Worm (Caenorhabditis elegans) whole organism, late embryonic: ENCODE results near the gene C09H10.5.

Source experiments
- C38D4.7 ChIP-seq: fragments of 200-800 bp; sonication (Bioruptor generic); optimal IDR thresholded peaks from 2 replicates; lab custom pipeline; 2018; ENCODE audit warnings: mild to moderate bottlenecking, missing genetic modification characterization, moderate library complexity, missing compliant biosample characterization
- F13H6.1 ChIP-seq: sonication (generic microtip); optimal IDR thresholded peaks from 2 replicates; lab custom pipeline; 2016; ENCODE audit warnings: missing genetic modification characterization, missing compliant biosample characterization
- T23F11.4 ChIP-seq: fragments of 200-800 bp; sonication (Bioruptor generic); optimal IDR thresholded peaks from 2 replicates; lab custom pipeline; 2018; ENCODE audit warnings: mild to moderate bottlenecking, missing genetic modification characterization, missing compliant biosample characterization
- ahr-1 ChIP-seq: sonication (generic microtip); optimal IDR thresholded peaks from 2 replicates; lab custom pipeline; 2016; ENCODE audit warnings: missing genetic modification characterization, missing compliant biosample characterization
- ceh-14 ChIP-seq: sonication (generic microtip); optimal IDR thresholded peaks from 2 replicates; lab custom pipeline; 2016; ENCODE audit warnings: missing genotype, missing genetic modification characterization, missing compliant biosample characterization
- ceh-18 ChIP-seq: sonication (generic microtip); optimal IDR thresholded peaks from 2 replicates; lab custom pipeline; 2016; ENCODE audit warnings: missing genetic modification characterization, missing compliant biosample characterization
- ceh-19 ChIP-seq: fragments of 200-800 bp; sonication (Bioruptor generic); optimal IDR thresholded peaks from 2 replicates; lab custom pipeline; 2018; ENCODE audit warnings: mild to moderate bottlenecking, missing genetic modification characterization, missing compliant biosample characterization
- ceh-2 ChIP-seq: sonication (generic microtip); optimal IDR thresholded peaks from 2 replicates; lab custom pipeline; 2016; ENCODE audit warnings: missing genotype, missing genetic modification characterization, missing compliant biosample characterization
- ceh-24 ChIP-seq: sonication (generic microtip); optimal IDR thresholded peaks from 2 replicates; lab custom pipeline; 2016; ENCODE audit warnings: mild to moderate bottlenecking, missing genetic modification characterization, missing compliant biosample characterization
- ceh-31 ChIP-seq: sonication (generic microtip); optimal IDR thresholded peaks from 2 replicates; lab custom pipeline; 2016; ENCODE audit warnings: missing genetic modification characterization, missing compliant biosample characterization
- ceh-34 ChIP-seq: sonication (generic microtip); optimal IDR thresholded peaks from 2 replicates; lab custom pipeline; 2016; ENCODE audit warnings: mild to moderate bottlenecking, missing genetic modification characterization, missing compliant biosample characterization
- ceh-45 ChIP-seq: fragments of 200-800 bp; sonication (Bioruptor generic); IDR thresholded peaks from 2 replicates; pipeline ENCODE4 v1.3.6; 2022; ENCODE audit warnings: missing genetic modification reagents, missing genetic modification characterization, missing compliant biosample characterization
- ceh-9 ChIP-seq: sonication (generic microtip); optimal IDR thresholded peaks from 2 replicates; lab custom pipeline; 2016; ENCODE audit warnings: mild to moderate bottlenecking, missing genetic modification characterization, inconsistent platforms, missing compliant biosample characterization
- che-1 ChIP-seq: sonication (generic microtip); optimal IDR thresholded peaks from 2 replicates; lab custom pipeline; 2016; ENCODE audit warnings: mild to moderate bottlenecking, missing genetic modification characterization, missing compliant biosample characterization
- dmd-4 ChIP-seq: sonication (generic microtip); optimal IDR thresholded peaks from 2 replicates; lab custom pipeline; 2016; ENCODE audit warnings: borderline replicate concordance, missing genetic modification characterization, missing compliant biosample characterization
- dve-1 ChIP-seq: sonication (generic microtip); optimal IDR thresholded peaks from 2 replicates; lab custom pipeline; 2017; ENCODE audit warnings: antibody characterized with exemption, mild to moderate bottlenecking, missing genetic modification characterization, missing compliant biosample characterization
- elt-2 ChIP-seq: sonication (generic microtip); optimal IDR thresholded peaks from 2 replicates; lab custom pipeline; 2016; ENCODE audit warnings: missing genetic modification reagents, missing genetic modification characterization, missing compliant biosample characterization
- ets-4 ChIP-seq: sonication (generic microtip); optimal IDR thresholded peaks from 2 replicates; lab custom pipeline; 2016; ENCODE audit warnings: missing genetic modification characterization, missing compliant biosample characterization
- hlh-13 ChIP-seq: fragments of 200-800 bp; sonication (Bioruptor generic); optimal IDR thresholded peaks from 2 replicates; lab custom pipeline; 2018; ENCODE audit warnings: mild to moderate bottlenecking, missing genetic modification characterization, missing compliant biosample characterization
- hlh-30 ChIP-seq: sonication (generic microtip); optimal IDR thresholded peaks from 2 replicates; lab custom pipeline; 2017; ENCODE audit warnings: antibody characterized with exemption, missing genetic modification characterization, missing compliant biosample characterization; ENCODE audit not compliant: insufficient read depth
- hlh-8 ChIP-seq: sonication (generic microtip); optimal IDR thresholded peaks from 2 replicates; lab custom pipeline; 2016; ENCODE audit warnings: missing genotype, missing genetic modification characterization, missing compliant biosample characterization
- lim-6 ChIP-seq: sonication (generic microtip); optimal IDR thresholded peaks from 2 replicates; lab custom pipeline; 2016; ENCODE audit warnings: missing genetic modification characterization, missing compliant biosample characterization
- lin-11 ChIP-seq: fragments of 200-800 bp; sonication (Bioruptor generic); optimal IDR thresholded peaks from 2 replicates; lab custom pipeline; 2018; ENCODE audit warnings: mild to moderate bottlenecking, missing genetic modification characterization, missing compliant biosample characterization
- madf-2 ChIP-seq: sonication (generic microtip); optimal IDR thresholded peaks from 2 replicates; lab custom pipeline; 2017; ENCODE audit warnings: missing genetic modification characterization, missing compliant biosample characterization
- mec-3 ChIP-seq: sonication (generic microtip); optimal IDR thresholded peaks from 2 replicates; lab custom pipeline; 2016; ENCODE audit warnings: borderline replicate concordance, missing genetic modification characterization, missing compliant biosample characterization
- nfya-1 ChIP-seq: sonication (generic microtip); optimal IDR thresholded peaks from 2 replicates; lab custom pipeline; 2017; ENCODE audit warnings: missing genetic modification characterization, mild to moderate bottlenecking, missing compliant biosample characterization, antibody characterized with exemption, moderate library complexity
- nhr-11 ChIP-seq: fragments of 150-350 bp; optimal IDR thresholded peaks from 2 replicates; lab custom pipeline; 2014; ENCODE audit warnings: missing biosample characterization, missing genetic modification characterization
- pag-3 ChIP-seq: sonication (generic microtip); optimal IDR thresholded peaks from 2 replicates; lab custom pipeline; 2016; ENCODE audit warnings: missing compliant biosample characterization, missing genetic modification characterization, borderline replicate concordance
- pax-1 ChIP-seq: fragments of 150-350 bp; optimal IDR thresholded peaks from 2 replicates; lab custom pipeline; 2014; ENCODE audit warnings: missing biosample characterization, missing genetic modification characterization
- pha-2 ChIP-seq: sonication (generic microtip); optimal IDR thresholded peaks from 2 replicates; lab custom pipeline; 2017; ENCODE audit warnings: mild to moderate bottlenecking, missing genetic modification characterization, missing compliant biosample characterization
- pha-4 ChIP-seq: fragments of 150-350 bp; optimal IDR thresholded peaks from 2 replicates; lab custom pipeline; 2018; ENCODE audit warnings: missing biosample characterization, missing genetic modification reagents, missing genetic modification characterization
- pqm-1 ChIP-seq: sonication (generic microtip); optimal IDR thresholded peaks from 2 replicates; lab custom pipeline; 2016; ENCODE audit warnings: missing genetic modification characterization, missing compliant biosample characterization
- rnt-1 ChIP-seq: sonication (generic microtip); optimal IDR thresholded peaks from 2 replicates; lab custom pipeline; 2016; ENCODE audit warnings: missing genetic modification characterization, missing compliant biosample characterization
- sdc-2 ChIP-seq: sonication (generic microtip); optimal IDR thresholded peaks from 2 replicates; lab custom pipeline; 2016; ENCODE audit warnings: missing genotype, missing genetic modification characterization, missing compliant biosample characterization
- sox-4 ChIP-seq: sonication (generic microtip); optimal IDR thresholded peaks from 2 replicates; lab custom pipeline; 2017; ENCODE audit warnings: mild to moderate bottlenecking, missing genetic modification characterization, inconsistent platforms, missing compliant biosample characterization
- ttx-3 ChIP-seq: sonication (generic microtip); optimal IDR thresholded peaks from 2 replicates; lab custom pipeline; 2016; ENCODE audit warnings: missing genetic modification reagents, missing genetic modification characterization, missing compliant biosample characterization
- unc-3 ChIP-seq, 2 experiments: fragments of 200-800 bp in 1 of 2; sonication (Bioruptor generic) in 1 of 2; sonication (generic microtip) in 1 of 2; conservative IDR thresholded peaks in 1 of 2; optimal IDR thresholded peaks in 1 of 2; 2 replicates each; pipeline versions ENCODE4 v1.3.6 to Lab custom; 2016 to 2022; ENCODE audit warnings: missing compliant biosample characterization in 2 of 2, missing genetic modification characterization in 2 of 2, missing genetic modification reagents in 1 of 2
- unc-42 ChIP-seq: sonication (generic microtip); optimal IDR thresholded peaks from 2 replicates; lab custom pipeline; 2016; ENCODE audit warnings: missing genotype, missing genetic modification characterization, missing compliant biosample characterization
- unc-55 ChIP-seq: sonication (generic microtip); optimal IDR thresholded peaks from 2 replicates; lab custom pipeline; 2017; ENCODE audit warnings: missing biosample characterization, missing genetic modification reagents, missing genetic modification characterization

The C09H10.5 gene

DNA sequence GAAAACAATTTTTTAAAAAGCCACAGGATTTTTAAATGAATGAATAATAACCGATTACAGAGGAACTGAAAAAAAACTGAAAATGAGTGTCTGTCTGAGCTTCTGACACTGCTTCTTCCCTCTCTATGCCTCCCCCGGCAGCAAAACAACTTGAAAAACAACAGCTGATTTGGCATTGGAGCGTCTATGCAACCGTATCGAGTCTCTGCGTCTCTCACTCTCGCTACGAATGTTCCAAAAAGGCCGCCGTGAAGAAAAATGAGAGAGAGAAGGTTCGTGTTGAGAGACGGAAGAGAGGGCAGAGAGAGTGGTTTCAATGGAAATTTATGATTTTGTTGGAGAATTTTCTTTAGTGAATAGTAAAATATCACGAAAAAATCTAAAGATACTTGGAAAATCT is 505 bp downstream of the C09H10.5 start:
- TF ChIP-seq hlh-13 (GFP tag; lab: Kevin White, UChicago): no peak
- TF ChIP-seq hlh-30 (tag; lab: Kevin White, UChicago): peak; percentile 66
- TF ChIP-seq nfya-1 (tag; lab: Kevin White, UChicago): peak; percentile 63
- TF ChIP-seq, all 69 proteins: peak for 2

- TF ChIP-seq pha-4 (no peak), ceh-2 (tag; lab: Kevin White, UChicago) (no peak), sdc-2 (tag; lab: Kevin White, UChicago) (no peak), ttx-3 (tag; lab: Kevin White, UChicago) (no peak), pha-2 (no peak), pax-1 (tag; lab: Kevin White, UChicago) (no peak), ceh-18 (tag; lab: Kevin White, UChicago) (no peak), unc-55 (no peak), che-1 (tag; lab: Kevin White, UChicago) (no peak), T23F11.4 (GFP tag; lab: Kevin White, UChicago) (no peak), sox-4 (tag; lab: Kevin White, UChicago) (no peak), mec-3 (no peak), elt-2 (tag; lab: Kevin White, UChicago) (no peak), dmd-4 (no peak), ceh-14 (tag; lab: Kevin White, UChicago) (no peak), lin-11 (tag; lab: Kevin White, UChicago) (no peak), C38D4.7 (no peak), ceh-34 (tag; lab: Kevin White, UChicago) (no peak), lim-6 (tag; lab: Kevin White, UChicago) (no peak)
Observed at ce11 chrII:11101171-11101570, 2.4 kb downstream of the C09H10.5 start.

DNA sequence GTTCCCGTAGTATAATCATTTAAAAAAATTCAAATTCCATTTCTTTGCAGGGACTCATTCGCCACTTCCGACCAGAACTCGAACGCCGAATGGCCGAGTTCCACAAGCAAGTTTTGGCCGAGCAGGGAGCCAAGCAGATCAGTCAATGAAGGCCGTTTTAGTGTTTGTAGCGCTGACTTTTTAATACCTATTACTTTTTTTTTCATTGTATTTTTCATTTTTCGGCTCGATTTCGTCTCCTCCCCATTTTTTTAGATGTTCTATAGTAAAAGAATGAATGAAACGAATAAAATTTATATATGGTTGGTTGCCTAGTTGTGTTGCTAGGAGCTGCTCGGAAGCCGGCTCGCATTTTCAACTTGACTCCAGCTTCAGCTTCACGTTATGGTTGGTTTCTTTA is 3.7 kb downstream of the C09H10.5 start, which contains the start of gene C09H10.4:
Gene C09H10.4, plus strand, starts transcription at position 301 of the 400 bp plus-strand sequence.
- TF ChIP-seq T23F11.4 (GFP tag; lab: Kevin White, UChicago) (no peak), hlh-8 (no peak), nhr-11 (no peak), ttx-3 (tag; lab: Kevin White, UChicago) (no peak), ceh-18 (tag; lab: Kevin White, UChicago) (no peak), ceh-9 (tag; lab: Kevin White, UChicago) (no peak), che-1 (tag; lab: Kevin White, UChicago) (no peak), pqm-1 (no peak), ceh-24 (no peak), unc-55 (no peak), ceh-45 (GFP tag; lab: Robert Waterston, UW) (no peak), pag-3 (tag; lab: Kevin White, UChicago) (no peak), ceh-19 (GFP tag; lab: Kevin White, UChicago) (no peak), rnt-1 (tag; lab: Kevin White, UChicago) (no peak), ahr-1 (no peak), lin-11 (tag; lab: Kevin White, UChicago) (no peak), unc-3 (GFP tag; conservative IDR thresholded peaks at IDR 0.05; lab: Robert Waterston, UW) (no peak), unc-3 (tag; optimal IDR thresholded peaks at IDR 0.05; lab: Kevin White, UChicago) (no peak), ceh-34 (tag; lab: Kevin White, UChicago) (no peak)

DNA sequence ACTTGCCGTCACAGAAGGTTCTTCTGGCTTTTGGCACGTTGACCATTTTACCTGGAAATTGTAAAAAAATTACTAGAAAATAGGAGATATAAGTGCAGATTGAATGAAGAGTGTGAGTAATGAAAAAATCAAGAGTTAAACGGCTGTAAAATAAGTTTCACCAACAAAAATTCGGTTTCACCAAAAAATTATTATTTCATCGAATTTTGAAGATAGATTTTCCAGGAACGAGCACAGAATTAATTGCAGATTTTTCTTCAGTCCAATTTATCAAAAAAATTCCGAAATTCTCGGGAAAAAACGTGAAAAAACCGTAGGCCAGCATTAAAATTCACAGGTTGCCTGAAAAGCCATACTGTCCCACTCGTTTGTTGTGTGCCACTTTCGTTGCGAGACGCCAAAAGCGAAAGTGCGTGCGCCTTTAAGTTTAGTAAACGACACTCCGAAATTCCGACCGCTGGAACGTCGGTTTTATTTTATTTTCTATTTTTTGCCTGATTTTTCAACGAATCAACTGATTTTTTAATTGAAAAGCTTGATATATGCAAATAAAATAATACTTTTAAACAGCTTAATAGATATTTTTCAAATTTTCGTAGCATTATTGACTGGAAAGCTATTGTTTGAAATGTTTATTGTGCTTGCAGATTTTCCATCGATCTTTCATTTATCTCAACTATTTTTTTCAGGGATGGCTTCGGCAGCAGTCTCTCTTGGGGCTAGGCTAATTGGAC is 6.2 kb downstream of the C09H10.5 start, which contains the start of the genes rpl-36.A and nuo-1:
Gene rpl-36.A, minus strand, starts transcription at position 51 of the 734 bp plus-strand sequence.
Gene nuo-1, plus strand, starts transcription at position 684 of the 734 bp plus-strand sequence.
- no peak for TF ChIP-seq T23F11.4 (GFP tag; lab: Kevin White, UChicago)
- TF ChIP-seq ceh-31 (tag; lab: Kevin White, UChicago): peak; percentile 68
- no peak for TF ChIP-seq madf-2 (tag; lab: Kevin White, UChicago)
- no peak for TF ChIP-seq ets-4
- no peak for TF ChIP-seq F13H6.1 (tag; lab: Kevin White, UChicago)
- TF ChIP-seq ceh-18 (tag; lab: Kevin White, UChicago): peak; percentile 60
- peak; percentile 24 for TF ChIP-seq elt-2 (tag; lab: Kevin White, UChicago)
- peak; percentile 20 for TF ChIP-seq hlh-30 (tag; lab: Kevin White, UChicago)
- peak; percentile 62 for TF ChIP-seq unc-55
- peak; percentile 87 for TF ChIP-seq nfya-1 (tag; lab: Kevin White, UChicago)
- TF ChIP-seq unc-42 (tag; lab: Kevin White, UChicago): peak; percentile 49
- peak; percentile 42 for TF ChIP-seq dve-1 (tag; lab: Kevin White, UChicago)
- TF ChIP-seq ceh-34 (tag; lab: Kevin White, UChicago): peak; percentile 51
- TF ChIP-seq rnt-1 (tag; lab: Kevin White, UChicago): peak; percentile 37
